Worm (Caenorhabditis elegans) whole organism, midembryonic: ENCODE results near the gene str-2.
A peak's percentile ranks its signal among the peaks of the same experiment; 100 is the strongest.

Experiments
- T22C8.4 ChIP-seq: fragments of 200-800 bp; sonication (Bioruptor generic); IDR thresholded peaks from 2 replicates; pipeline ENCODE4 v1.3.6; 2022; ENCODE audit warnings: missing genetic modification characterization, missing compliant biosample characterization
- cog-1 ChIP-seq: sonication (generic microtip); optimal IDR thresholded peaks from 2 replicates; lab custom pipeline; 2016; ENCODE audit warnings: missing genetic modification characterization, missing compliant biosample characterization
- flt-1 ChIP-seq: fragments of 200-800 bp; sonication (Bioruptor generic); IDR thresholded peaks from 2 replicates; pipeline ENCODE4 v1.3.6; 2022; ENCODE audit warnings: missing genetic modification characterization, missing compliant biosample characterization
- klf-2 ChIP-seq: fragments of 200-800 bp; sonication (Bioruptor generic); conservative IDR thresholded peaks from 2 replicates; pipeline ENCODE4 v1.3.6; 2022; ENCODE audit warnings: missing genetic modification reagents, missing genetic modification characterization, missing compliant biosample characterization
- med-1 ChIP-seq: sonication (generic microtip); optimal IDR thresholded peaks from 2 replicates; lab custom pipeline; 2017; ENCODE audit warnings: missing genetic modification characterization, mild to moderate bottlenecking, missing compliant biosample characterization, antibody characterized with exemption, missing genetic modification reagents; ENCODE audit not compliant: insufficient read depth
- ref-1 ChIP-seq: fragments of 200-800 bp; sonication (Bioruptor generic); conservative IDR thresholded peaks from 2 replicates; pipeline ENCODE4 v1.3.6; 2022; ENCODE audit warnings: missing genetic modification reagents, missing genetic modification characterization, missing compliant biosample characterization
- tab-1 ChIP-seq: fragments of 200-800 bp; sonication (Bioruptor generic); IDR thresholded peaks from 2 replicates; pipeline ENCODE4 v1.3.6; 2022; ENCODE audit warnings: missing genetic modification characterization, missing compliant biosample characterization
- ztf-23 ChIP-seq: fragments of 200-800 bp; sonication (Bioruptor generic); IDR thresholded peaks from 2 replicates; pipeline ENCODE4 v1.3.6; 2022; ENCODE audit warnings: missing genetic modification reagents, missing genetic modification characterization, missing compliant biosample characterization
- ztf-29 ChIP-seq: fragments of 200-800 bp; sonication (Bioruptor generic); IDR thresholded peaks from 2 replicates; pipeline ENCODE4 v1.3.6; 2022; ENCODE audit warnings: missing genetic modification reagents, missing genetic modification characterization, missing compliant biosample characterization

str-2 gene

DNA sequence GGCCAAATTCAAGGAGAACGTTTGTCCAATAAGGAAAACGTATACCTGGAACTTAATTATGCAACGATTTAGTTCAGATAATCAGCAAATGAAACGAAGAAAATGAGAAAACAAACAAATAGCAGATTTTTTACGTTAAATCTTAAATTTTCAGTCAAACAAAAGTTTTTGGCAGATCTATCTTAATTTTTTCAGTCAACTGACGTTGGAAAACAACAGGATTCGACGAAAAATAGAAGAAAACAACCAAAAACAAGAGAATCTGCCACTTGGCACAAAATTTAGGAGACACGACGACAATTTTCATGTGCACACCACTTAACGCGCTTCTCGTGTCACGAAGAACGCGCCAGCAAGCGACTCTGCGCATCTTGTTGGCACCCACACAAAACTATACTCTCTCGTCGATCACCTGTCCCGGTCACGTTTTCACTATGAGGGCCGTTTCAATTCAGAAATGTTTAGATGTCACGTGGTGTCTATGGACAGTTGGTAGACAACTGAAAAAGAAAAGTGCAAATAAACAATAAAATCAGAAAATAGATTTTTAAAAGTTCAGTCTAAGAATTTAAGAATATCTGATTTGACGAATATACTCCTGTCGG lies 34.3 kb downstream of the str-2 start, which contains the start of gene ztf-7:
Gene ztf-7, minus strand, starts transcription at position 51 of the 605 bp plus-strand sequence.
- no peak for TF ChIP-seq flt-1 (GFP tag; lab: Robert Waterston, UW)

- TF ChIP-seq ztf-23 (no peak), klf-2 (GFP tag; lab: Robert Waterston, UW) (no peak)
These were observed 37.3 kb downstream of the str-2 start, which contains the start of gene F46B6.6 for ce11 chrV:9786721-9787131. TSS of gene F46B6.6 (minus strand) at chrV:9786868.

DNA sequence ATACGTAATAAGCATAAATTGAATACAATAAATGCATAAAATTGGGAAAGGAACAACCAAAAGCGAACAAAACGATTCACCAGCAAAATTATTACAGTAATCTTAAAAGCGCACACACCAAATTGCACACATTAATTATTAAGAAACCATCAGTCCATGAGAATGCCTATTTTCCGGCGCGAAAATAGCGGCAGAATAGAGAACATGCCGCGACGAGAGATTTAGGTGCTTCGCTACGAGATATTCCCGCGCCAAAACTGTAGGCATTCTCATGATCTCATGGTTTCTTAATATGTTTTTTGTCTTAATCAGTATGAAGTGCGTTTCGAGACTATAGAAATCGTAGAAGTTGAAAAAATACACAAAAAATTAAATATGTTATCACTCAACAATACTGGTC lies 39.8 kb downstream of the str-2 start:
- no peak for TF ChIP-seq ztf-29 (GFP tag; lab: Robert Waterston, UW)
- TF ChIP-seq flt-1 (GFP tag; lab: Robert Waterston, UW) = no peak
- TF ChIP-seq med-1 = no peak
- no peak for TF ChIP-seq T22C8.4
- no peak for TF ChIP-seq cog-1 (tag; lab: Kevin White, UChicago)
- no peak for TF ChIP-seq klf-2 (GFP tag; lab: Robert Waterston, UW)
- TF ChIP-seq ztf-23 = no peak
- TF ChIP-seq tab-1 = no peak
- no peak for TF ChIP-seq ref-1 (GFP tag; lab: Robert Waterston, UW)

ce11 chrV:9782969-9783368 lies 41.1 kb downstream of the str-2 start, which contains the start of gene F46B6.5:
TSS of gene F46B6.5 (minus strand) at chrV:9783069.
- no peak for TF ChIP-seq flt-1 (GFP tag; lab: Robert Waterston, UW)
- no peak for TF ChIP-seq ztf-29 (GFP tag; lab: Robert Waterston, UW)
- no peak for TF ChIP-seq med-1
- TF ChIP-seq ref-1 (GFP tag; lab: Robert Waterston, UW) = no peak
- no peak for TF ChIP-seq cog-1 (tag; lab: Kevin White, UChicago)
- no peak for TF ChIP-seq T22C8.4
- TF ChIP-seq klf-2 (GFP tag; lab: Robert Waterston, UW) = no peak
- TF ChIP-seq tab-1 = no peak
- TF ChIP-seq ztf-23 = no peak

DNA sequence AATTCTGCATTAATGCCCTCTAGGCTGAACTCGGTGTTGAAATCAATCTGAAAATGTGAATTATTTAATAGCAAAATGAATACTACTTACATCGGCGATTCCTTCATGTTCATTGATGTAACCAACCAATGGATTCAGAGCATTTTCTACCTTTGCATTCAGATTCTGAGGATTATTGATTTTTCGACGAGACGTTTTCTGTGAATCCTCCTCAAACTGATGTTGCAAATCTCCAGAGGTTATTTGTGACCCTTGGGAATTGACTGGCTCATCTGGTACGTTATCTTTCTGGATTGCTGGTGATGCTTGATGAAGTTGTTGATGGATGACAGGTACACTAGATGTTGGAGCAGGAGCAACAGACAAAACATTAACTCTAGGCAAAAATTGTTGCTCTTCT lies 42.0 kb downstream of the str-2 start:
- TF ChIP-seq T22C8.4 (peak; percentile 30; the same call in 1 of the 2 replicates), klf-2 (GFP tag; lab: Robert Waterston, UW) (no peak), med-1 (no peak), tab-1 (no peak), cog-1 (tag; lab: Kevin White, UChicago) (no peak), ztf-29 (GFP tag; lab: Robert Waterston, UW) (no peak), flt-1 (GFP tag; lab: Robert Waterston, UW) (no peak), ztf-23 (no peak), ref-1 (GFP tag; lab: Robert Waterston, UW) (no peak)

ce11 chrV:9779418-9779817 lies 44.6 kb downstream of the str-2 start, which contains the start of gene F46B6.4:
TSS of gene F46B6.4 (minus strand) at chrV:9779518.
- no peak for TF ChIP-seq ref-1 (GFP tag; lab: Robert Waterston, UW)
- TF ChIP-seq cog-1 (tag; lab: Kevin White, UChicago) = no peak
- no peak for TF ChIP-seq T22C8.4
- no peak for TF ChIP-seq ztf-29 (GFP tag; lab: Robert Waterston, UW)
- no peak for TF ChIP-seq klf-2 (GFP tag; lab: Robert Waterston, UW)
- no peak for TF ChIP-seq med-1
- TF ChIP-seq flt-1 (GFP tag; lab: Robert Waterston, UW) = no peak
- TF ChIP-seq ztf-23 = no peak
- TF ChIP-seq tab-1 = no peak

- TF ChIP-seq klf-2 (GFP tag; lab: Robert Waterston, UW) = no peak
- TF ChIP-seq cog-1 (tag; lab: Kevin White, UChicago) = no peak
- TF ChIP-seq ztf-23 = no peak
- no peak for TF ChIP-seq T22C8.4
- no peak for TF ChIP-seq ref-1 (GFP tag; lab: Robert Waterston, UW)
- TF ChIP-seq med-1 = no peak
- TF ChIP-seq tab-1 = no peak
- no peak for TF ChIP-seq flt-1 (GFP tag; lab: Robert Waterston, UW)
- no peak for TF ChIP-seq ztf-29 (GFP tag; lab: Robert Waterston, UW)
These were observed 46.4 kb downstream of the str-2 start, which contains the start of gene smg-4 for ce11 chrV:9777645-9778044. TSS of gene smg-4 (minus strand) at chrV:9777745.

ce11 chrV:9775734-9776133 lies 48.3 kb downstream of the str-2 start, which contains the start of gene F46B6.12:
TSS of gene F46B6.12 (minus strand) at chrV:9775834.
- TF ChIP-seq ztf-29 (GFP tag; lab: Robert Waterston, UW) = no peak
- no peak for TF ChIP-seq med-1
- no peak for TF ChIP-seq klf-2 (GFP tag; lab: Robert Waterston, UW)
- no peak for TF ChIP-seq ztf-23
- no peak for TF ChIP-seq T22C8.4
- TF ChIP-seq tab-1 = no peak
- TF ChIP-seq flt-1 (GFP tag; lab: Robert Waterston, UW) = no peak
- no peak for TF ChIP-seq ref-1 (GFP tag; lab: Robert Waterston, UW)
- no peak for TF ChIP-seq cog-1 (tag; lab: Kevin White, UChicago)
